Fruit fly (Drosophila melanogaster) whole organism: ENCODE data around the gene CG42233.

ENCODE experiments used
- CG8478 ChIP-seq: fragments of >200 bp; optimal IDR thresholded peaks from 2 replicates; lab custom pipeline; 2018; ENCODE audit warnings: inconsistent platforms
- Dll ChIP-seq: fragments of >200 bp; optimal IDR thresholded peaks from 2 replicates; lab custom pipeline; 2017
- EcR ChIP-seq, 2 experiments: fragments of >200 bp; optimal IDR thresholded peaks; 2 replicates each; lab custom pipeline; 2017; ENCODE audit warnings: missing biosample characterization in 2 of 2, missing genetic modification characterization in 2 of 2, missing genetic modification reagents in 2 of 2
- pan ChIP-seq: fragments of >200 bp; optimal IDR thresholded peaks from 2 replicates; lab custom pipeline; 2017
- usp ChIP-seq: fragments of >200 bp; optimal IDR thresholded peaks from 2 replicates; lab custom pipeline; 2017; ENCODE audit warnings: missing biosample characterization, missing genetic modification characterization, mixed read lengths

DNA sequence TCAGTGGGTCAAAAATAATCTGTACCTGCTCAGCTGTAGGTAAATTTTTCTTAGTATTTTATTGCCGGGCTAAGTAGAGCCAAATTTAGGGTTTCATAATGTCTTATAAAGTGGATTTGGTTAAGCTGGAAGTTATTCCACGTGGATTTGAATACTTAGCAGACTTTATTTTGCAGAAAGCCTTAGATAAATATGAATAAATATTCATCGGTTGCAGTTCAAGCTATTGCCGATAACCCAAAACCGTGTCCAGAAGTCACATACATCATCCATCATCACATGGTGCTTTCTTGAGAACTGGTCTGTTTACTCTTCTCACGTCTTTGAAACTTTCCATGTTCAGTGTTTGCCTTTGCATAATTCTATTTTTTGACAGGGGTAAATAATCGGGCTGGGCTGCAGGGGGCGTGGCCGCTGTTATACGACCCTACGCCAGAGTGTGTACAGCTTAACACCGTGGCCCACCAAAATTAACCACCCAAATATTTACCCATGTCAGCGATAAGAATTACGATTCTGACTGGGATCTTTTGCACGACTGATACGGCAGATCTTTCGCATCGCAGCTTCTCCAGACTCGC lies 46.4 kb downstream of the CG42233 start, which contains the start of gene CG2187:
- no peak for TF ChIP-seq CG8478 (lab: Kevin White, UChicago)
- TF ChIP-seq usp (GFP tag; lab: Kevin White, UChicago), result no peak
- TF ChIP-seq Dll, result no peak
- no peak for TF ChIP-seq pan
- TF ChIP-seq EcR (GFP tag; optimal IDR thresholded peaks at IDR 0.05; lab: Kevin White, UChicago), result no peak
